Fruit fly (Drosophila melanogaster): ENCODE measurements around the gene Scsalpha1.

Scsalpha1 gene

dm6 chr3L:3773317-3773716, 40.7 kb upstream of the Scsalpha1 start:
- TF ChIP-seq Eip75B (GFP tag; optimal IDR thresholded peaks at IDR 0.05): no peak
- TF ChIP-seq Eip78C (GFP tag): no peak
- TF ChIP-seq CG7368 (GFP tag; optimal IDR thresholded peaks at IDR 0.05): no peak
- no peak for TF ChIP-seq CG3919 (GFP tag; optimal IDR thresholded peaks at IDR 0.05)
- no peak for TF ChIP-seq dac (GFP tag; optimal IDR thresholded peaks at IDR 0.05)
- no peak for TF ChIP-seq CG8319 (GFP tag; optimal IDR thresholded peaks at IDR 0.05)
- TF ChIP-seq pdm3 (GFP tag; optimal IDR thresholded peaks at IDR 0.05): no peak
- no peak for TF ChIP-seq Ets21C (GFP tag; optimal IDR thresholded peaks at IDR 0.05)
- no peak for TF ChIP-seq Smox (GFP tag; optimal IDR thresholded peaks at IDR 0.05)
- no peak for TF ChIP-seq Blimp-1 (GFP tag; optimal IDR thresholded peaks at IDR 0.05)

- TF ChIP-seq vri (GFP tag; optimal IDR thresholded peaks at IDR 0.05) (peak; percentile 92), Blimp-1 (GFP tag; optimal IDR thresholded peaks at IDR 0.05) (no peak)
Measured at dm6 chr3L:3776559-3777097, 37.4 kb upstream of the Scsalpha1 start.

DNA sequence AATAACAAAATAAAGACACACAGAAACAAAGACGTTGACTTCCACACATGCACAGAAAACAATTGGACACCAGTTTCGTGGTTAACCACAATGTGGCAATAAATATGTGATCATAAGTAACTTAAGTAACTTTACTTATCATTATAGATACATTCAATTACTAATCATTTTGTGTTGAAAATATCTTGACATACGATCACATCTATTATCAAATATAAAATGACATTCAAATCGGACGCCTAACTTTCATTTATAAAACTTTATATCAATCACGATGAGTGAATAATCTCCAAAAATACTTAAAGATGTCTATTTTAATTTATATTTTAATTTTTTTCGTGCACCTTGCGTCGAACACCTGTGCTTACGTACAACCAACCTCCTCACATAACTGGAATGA, 35.5 kb upstream of the Scsalpha1 start:
- TF ChIP-seq dsx (GFP tag; optimal IDR thresholded peaks at IDR 0.05; ENCODE audit: poor library complexity, severe bottlenecking) (no peak), CG6808 (GFP tag; optimal IDR thresholded peaks at IDR 0.05) (no peak), CG4318 (GFP tag; optimal IDR thresholded peaks at IDR 0.05) (no peak), CG6163 (GFP tag; IDR thresholded peaks at IDR 0.05) (0 out of 3 replicates have a peak, but pooled peaks have one; percentile 21), Smox (GFP tag; optimal IDR thresholded peaks at IDR 0.05) (peak; percentile 11), OdsH (GFP tag; optimal IDR thresholded peaks at IDR 0.05) (peak; percentile 16), Eip78C (GFP tag) (peak; percentile 79), CG10669 (GFP tag; optimal IDR thresholded peaks at IDR 0.05) (no peak), CG8319 (GFP tag; optimal IDR thresholded peaks at IDR 0.05) (no peak), Ets21C (GFP tag; optimal IDR thresholded peaks at IDR 0.05) (no peak), net (GFP tag; optimal IDR thresholded peaks at IDR 0.05) (no peak), Sox15 (GFP tag; optimal IDR thresholded peaks at IDR 0.05) (no peak), achi (GFP tag; optimal IDR thresholded peaks at IDR 0.05) (peak; percentile 19), Ets96B (tag; optimal IDR thresholded peaks at IDR 0.05) (no peak), acj6 (GFP tag; optimal IDR thresholded peaks at IDR 0.05) (no peak), Hr39 (GFP tag; optimal IDR thresholded peaks at IDR 0.05) (peak; percentile 29), Gug (GFP tag; IDR thresholded peaks at IDR 0.05) (no peak), eg (GFP tag; IDR thresholded peaks at IDR 0.05) (0 out of 3 replicates have a peak, but pooled peaks have one; percentile 15), ss (GFP tag; optimal IDR thresholded peaks at IDR 0.05) (no peak), CG15336 (GFP tag; IDR thresholded peaks at IDR 0.05) (peak; percentile 55; the same call in 1 of the 2 replicates), CG8632 (GFP tag; optimal IDR thresholded peaks at IDR 0.05) (no peak), CG16779 (tag; optimal IDR thresholded peaks at IDR 0.05) (no peak), Sox14 (GFP tag; optimal IDR thresholded peaks at IDR 0.05) (peak; percentile 13), Lpt (GFP tag; optimal IDR thresholded peaks at IDR 0.05) (no peak), CG6276 (GFP tag; optimal IDR thresholded peaks at IDR 0.05) (peak; percentile 49), CG10631 (GFP tag; optimal IDR thresholded peaks at IDR 0.05) (no peak), fd59A (GFP tag; optimal IDR thresholded peaks at IDR 0.05) (no peak), CG3919 (GFP tag; optimal IDR thresholded peaks at IDR 0.05) (no peak), spab (GFP tag; optimal IDR thresholded peaks at IDR 0.05) (no peak), Hr4 (GFP tag; optimal IDR thresholded peaks at IDR 0.05) (peak; percentile 18), CG3032 (tag; optimal IDR thresholded peaks at IDR 0.05) (no peak), Met (GFP tag; optimal IDR thresholded peaks at IDR 0.05) (peak; percentile 54), cyc (GFP tag; optimal IDR thresholded peaks at IDR 0.05) (peak; percentile 20), CG8119 (GFP tag; IDR thresholded peaks at IDR 0.05) (0 out of 3 replicates have a peak, but pooled peaks have one; percentile 35), dac (GFP tag; optimal IDR thresholded peaks at IDR 0.05) (no peak), CG34406 (GFP tag; optimal IDR thresholded peaks at IDR 0.05) (peak; percentile 34), CG6854 (GFP tag; optimal IDR thresholded peaks at IDR 0.05) (no peak), Eip93F (GFP tag; optimal IDR thresholded peaks at IDR 0.05) (peak; percentile 6), topi (GFP tag; optimal IDR thresholded peaks at IDR 0.05) (peak; percentile 69), CG1621 (tag; optimal IDR thresholded peaks at IDR 0.05) (no peak), fkh (GFP tag; optimal IDR thresholded peaks at IDR 0.05) (no peak), CG31627 (GFP tag; optimal IDR thresholded peaks at IDR 0.05) (peak; percentile 16)
